Worm (Caenorhabditis elegans) whole organism, L4 larva: ENCODE results near the gene W10G11.19.

Experiments used
- F10B5.3 ChIP-seq: sonication (generic microtip); optimal IDR thresholded peaks from 2 replicates; lab custom pipeline; 2016; ENCODE audit warnings: mild to moderate bottlenecking, missing genetic modification characterization, missing compliant biosample characterization
- F26F4.8 ChIP-seq: fragments of 200-800 bp; sonication (Bioruptor generic); conservative IDR thresholded peaks from 2 replicates; pipeline ENCODE4 v1.3.6; 2022; ENCODE audit warnings: missing genetic modification characterization, missing compliant biosample characterization
- F44E2.7 ChIP-seq: fragments of 200-800 bp; sonication (Bioruptor generic); IDR thresholded peaks from 2 replicates; pipeline ENCODE4 v2.1.2; 2022; ENCODE audit warnings: missing genetic modification characterization, missing compliant biosample characterization
- T20F7.1 ChIP-seq: fragments of 200-800 bp; sonication (Bioruptor generic); optimal IDR thresholded peaks from 2 replicates; lab custom pipeline; 2018; ENCODE audit warnings: mild to moderate bottlenecking, missing genetic modification characterization, missing compliant biosample characterization
- Y105C5A.15 ChIP-seq: fragments of 200-800 bp; sonication (Bioruptor generic); IDR thresholded peaks from 2 replicates; pipeline ENCODE4 v1.3.6; 2022; ENCODE audit warnings: missing genetic modification characterization, missing compliant biosample characterization
- Y48G9A.11 ChIP-seq: fragments of 200-800 bp; sonication (Bioruptor generic); IDR thresholded peaks from 2 replicates; pipeline ENCODE4 v1.3.6; 2022; ENCODE audit warnings: missing genetic modification reagents, missing genetic modification characterization, missing compliant biosample characterization
- ama-1 ChIP-seq: fragments of 150-350 bp; optimal IDR thresholded peaks from 2 replicates; lab custom pipeline; 2014; ENCODE audit warnings: inconsistent platforms, mixed read lengths
- arid-1 ChIP-seq: fragments of 200-800 bp; sonication (Bioruptor generic); conservative IDR thresholded peaks from 2 replicates; pipeline ENCODE4 v1.3.6; 2022; ENCODE audit warnings: missing genetic modification reagents, missing genetic modification characterization, missing compliant biosample characterization
- attf-4 ChIP-seq: sonication (generic microtip); optimal IDR thresholded peaks from 3 replicates; lab custom pipeline; 2017; ENCODE audit warnings: missing biosample characterization, missing genetic modification characterization
- ceh-20 ChIP-seq: fragments of 200-800 bp; sonication (Bioruptor generic); IDR thresholded peaks from 2 replicates; pipeline ENCODE4 v1.3.6; 2022; ENCODE audit warnings: missing genetic modification reagents, missing genetic modification characterization, missing compliant biosample characterization
- ceh-32 ChIP-seq: sonication (generic microtip); optimal IDR thresholded peaks from 2 replicates; lab custom pipeline; 2016; ENCODE audit warnings: mild to moderate bottlenecking, missing genetic modification characterization, missing compliant biosample characterization; ENCODE audit not compliant: poor library complexity
- ceh-62 ChIP-seq: sonication (generic microtip); optimal IDR thresholded peaks from 2 replicates; lab custom pipeline; 2017; ENCODE audit warnings: missing biosample characterization, missing genetic modification characterization
- ceh-82 ChIP-seq: sonication (generic microtip); optimal IDR thresholded peaks from 2 replicates; lab custom pipeline; 2017; ENCODE audit warnings: missing biosample characterization, missing genetic modification characterization
- cey-2 ChIP-seq: sonication (generic microtip); optimal IDR thresholded peaks from 3 replicates; lab custom pipeline; 2017; ENCODE audit warnings: missing genetic modification characterization, mild to moderate bottlenecking, missing compliant biosample characterization, antibody characterized with exemption, borderline replicate concordance; ENCODE audit not compliant: insufficient read depth
- ctbp-1 ChIP-seq: fragments of 200-800 bp; sonication (Bioruptor generic); IDR thresholded peaks from 2 replicates; pipeline ENCODE4 v1.3.6; 2022; ENCODE audit warnings: missing genetic modification reagents, missing genetic modification characterization, missing compliant biosample characterization
- dmd-6 ChIP-seq: fragments of 200-800 bp; sonication (Bioruptor generic); IDR thresholded peaks from 2 replicates; pipeline ENCODE4 v1.3.6; 2022; ENCODE audit warnings: missing genetic modification reagents, missing genetic modification characterization, missing compliant biosample characterization
- dmd-9 ChIP-seq: fragments of 200-800 bp; sonication (Bioruptor generic); IDR thresholded peaks from 2 replicates; pipeline ENCODE4 v1.3.6; 2022; ENCODE audit warnings: missing genetic modification reagents, missing genetic modification characterization, missing compliant biosample characterization
- dpl-1 ChIP-seq: fragments of 150-350 bp; optimal IDR thresholded peaks from 2 replicates; lab custom pipeline; 2014; ENCODE audit warnings: missing biosample characterization, missing genetic modification reagents, missing genetic modification characterization
- dve-1 ChIP-seq: sonication (generic microtip); optimal IDR thresholded peaks from 2 replicates; lab custom pipeline; 2017; ENCODE audit warnings: antibody characterized with exemption, mild to moderate bottlenecking, missing genetic modification characterization, missing compliant biosample characterization; ENCODE audit not compliant: insufficient read depth
- fkh-10 ChIP-seq: fragments of 150-350 bp; optimal IDR thresholded peaks from 2 replicates; lab custom pipeline; 2014; ENCODE audit warnings: missing biosample characterization, missing genetic modification reagents, missing genetic modification characterization
- fos-1 ChIP-seq: fragments of 150-350 bp; optimal IDR thresholded peaks from 2 replicates; lab custom pipeline; 2014; ENCODE audit warnings: missing biosample characterization, missing genetic modification characterization
- gei-8 ChIP-seq: fragments of 200-800 bp; sonication (Bioruptor generic); optimal IDR thresholded peaks from 2 replicates; lab custom pipeline; 2018; ENCODE audit warnings: mild to moderate bottlenecking, missing genetic modification characterization, missing compliant biosample characterization
- hif-1 ChIP-seq, 2 experiments: sonication (generic microtip); optimal IDR thresholded peaks; 2 replicates each; lab custom pipeline; 2016 to 2017; ENCODE audit warnings: missing compliant biosample characterization in 2 of 2, missing genetic modification characterization in 2 of 2, missing genetic modification reagents in 2 of 2, missing genotype in 2 of 2, mild to moderate bottlenecking in 1 of 2
- hmg-1.1 ChIP-seq: fragments of 200-800 bp; sonication (Bioruptor generic); IDR thresholded peaks from 2 replicates; pipeline ENCODE4 v1.3.6; 2022; ENCODE audit warnings: missing genetic modification reagents, missing genetic modification characterization, missing compliant biosample characterization
- lim-7 ChIP-seq: fragments of 200-800 bp; sonication (Bioruptor generic); IDR thresholded peaks from 2 replicates; pipeline ENCODE4 v1.3.6; 2022; ENCODE audit warnings: missing genetic modification characterization, missing compliant biosample characterization
- lin-13 ChIP-seq: fragments of 150-350 bp; optimal IDR thresholded peaks from 2 replicates; lab custom pipeline; 2014; ENCODE audit warnings: missing biosample characterization, missing genetic modification reagents, missing genetic modification characterization
- lin-29 ChIP-seq: fragments of 200-800 bp; sonication (Bioruptor generic); IDR thresholded peaks from 2 replicates; pipeline ENCODE4 v1.3.6; 2022; ENCODE audit warnings: missing genetic modification reagents, missing genetic modification characterization, missing compliant biosample characterization
- lin-38 ChIP-seq: fragments of 200-800 bp; sonication (Bioruptor generic); IDR thresholded peaks from 2 replicates; pipeline ENCODE4 v1.3.6; 2022; ENCODE audit warnings: missing genetic modification reagents, missing genetic modification characterization, missing compliant biosample characterization
- lin-39 ChIP-seq: fragments of 150-350 bp; optimal IDR thresholded peaks from 2 replicates; lab custom pipeline; 2014; ENCODE audit warnings: missing biosample characterization, missing genetic modification reagents, missing genetic modification characterization
- lir-3 ChIP-seq: sonication (generic microtip); optimal IDR thresholded peaks from 2 replicates; lab custom pipeline; 2016; ENCODE audit warnings: mild to moderate bottlenecking, missing genetic modification characterization, missing compliant biosample characterization
- madf-5 ChIP-seq, 2 experiments: fragments of 200-800 bp; sonication (Bioruptor generic); IDR thresholded peaks; 2 replicates each; pipeline ENCODE4 v1.3.6; 2022; ENCODE audit warnings: missing compliant biosample characterization in 2 of 2, missing genetic modification characterization in 2 of 2
- mdt-29 ChIP-seq: fragments of 200-800 bp; sonication (Bioruptor generic); IDR thresholded peaks from 2 replicates; pipeline ENCODE4 v1.3.6; 2022; ENCODE audit warnings: missing genetic modification reagents, missing genetic modification characterization, missing compliant biosample characterization
- mep-1 ChIP-seq: fragments of 150-350 bp; sonication (generic microtip); optimal IDR thresholded peaks from 3 replicates; lab custom pipeline; 2014; ENCODE audit warnings: missing biosample characterization, missing genetic modification characterization
- mxl-3 ChIP-seq: fragments of 200-800 bp; sonication (Bioruptor generic); optimal IDR thresholded peaks from 2 replicates; lab custom pipeline; 2018; ENCODE audit warnings: mild to moderate bottlenecking, missing genetic modification characterization, missing compliant biosample characterization
- nhr-42 ChIP-seq: fragments of 200-800 bp; sonication (Bioruptor generic); IDR thresholded peaks from 2 replicates; pipeline ENCODE4 v1.3.6; 2022; ENCODE audit warnings: missing genetic modification characterization, missing compliant biosample characterization
- nhr-6 ChIP-seq: fragments of 150-350 bp; optimal IDR thresholded peaks from 2 replicates; lab custom pipeline; 2014; ENCODE audit warnings: missing biosample characterization, missing genetic modification characterization
- nhr-76 ChIP-seq: fragments of 150-350 bp; optimal IDR thresholded peaks from 2 replicates; lab custom pipeline; 2014; ENCODE audit warnings: missing biosample characterization, missing genetic modification characterization
- nhr-77 ChIP-seq: fragments of 150-350 bp; optimal IDR thresholded peaks from 2 replicates; lab custom pipeline; 2014; ENCODE audit warnings: missing biosample characterization, missing genetic modification characterization
- pha-4 ChIP-seq, 2 experiments: fragments of 150-350 bp in 1 of 2; fragments of 200-800 bp in 1 of 2; sonication (Bioruptor generic) in 1 of 2; IDR thresholded peaks in 1 of 2; optimal IDR thresholded peaks in 1 of 2; 2 replicates each; pipeline versions ENCODE4 v1.3.6 to Lab custom; 2014 to 2022; ENCODE audit warnings: missing genetic modification characterization in 2 of 2, missing genetic modification reagents in 2 of 2, missing biosample characterization in 1 of 2, missing compliant biosample characterization in 1 of 2
- php-3 ChIP-seq: fragments of 200-800 bp; sonication (Bioruptor generic); IDR thresholded peaks from 2 replicates; pipeline ENCODE4 v1.3.6; 2022; ENCODE audit warnings: missing genetic modification reagents, missing genetic modification characterization, missing compliant biosample characterization
- rbr-2 ChIP-seq: sonication (generic microtip); optimal IDR thresholded peaks from 2 replicates; lab custom pipeline; 2016; ENCODE audit warnings: missing genotype, missing genetic modification characterization, missing compliant biosample characterization
- saeg-2 ChIP-seq: fragments of 200-800 bp; sonication (Bioruptor generic); IDR thresholded peaks from 2 replicates; pipeline ENCODE4 v1.3.6; 2022; ENCODE audit warnings: missing genetic modification reagents, missing genetic modification characterization, missing compliant biosample characterization
- sdz-12 ChIP-seq: fragments of 200-800 bp; sonication (Bioruptor generic); optimal IDR thresholded peaks from 2 replicates; lab custom pipeline; 2018; ENCODE audit warnings: mild to moderate bottlenecking, missing genetic modification characterization, missing compliant biosample characterization
- set-16 ChIP-seq: fragments of 200-800 bp; sonication (Bioruptor generic); IDR thresholded peaks from 2 replicates; pipeline ENCODE4 v1.3.6; 2022; ENCODE audit warnings: missing genetic modification reagents, missing genetic modification characterization, missing compliant biosample characterization
- tag-97 ChIP-seq: fragments of 200-800 bp; sonication (Bioruptor generic); IDR thresholded peaks from 2 replicates; pipeline ENCODE4 v1.3.6; 2022; ENCODE audit warnings: missing genetic modification characterization, missing compliant biosample characterization
- zfp-2 ChIP-seq: sonication (generic microtip); optimal IDR thresholded peaks from 2 replicates; lab custom pipeline; 2016; ENCODE audit warnings: mild to moderate bottlenecking, missing genetic modification characterization, missing compliant biosample characterization
- zip-11 ChIP-seq: fragments of 200-800 bp; sonication (Bioruptor generic); IDR thresholded peaks from 2 replicates; pipeline ENCODE4 v1.3.6; 2022; ENCODE audit warnings: missing genetic modification characterization, missing compliant biosample characterization
- ztf-7 ChIP-seq: fragments of 150-350 bp; optimal IDR thresholded peaks from 2 replicates; lab custom pipeline; 2014; ENCODE audit warnings: missing biosample characterization, missing genetic modification characterization

The W10G11.19 gene

DNA sequence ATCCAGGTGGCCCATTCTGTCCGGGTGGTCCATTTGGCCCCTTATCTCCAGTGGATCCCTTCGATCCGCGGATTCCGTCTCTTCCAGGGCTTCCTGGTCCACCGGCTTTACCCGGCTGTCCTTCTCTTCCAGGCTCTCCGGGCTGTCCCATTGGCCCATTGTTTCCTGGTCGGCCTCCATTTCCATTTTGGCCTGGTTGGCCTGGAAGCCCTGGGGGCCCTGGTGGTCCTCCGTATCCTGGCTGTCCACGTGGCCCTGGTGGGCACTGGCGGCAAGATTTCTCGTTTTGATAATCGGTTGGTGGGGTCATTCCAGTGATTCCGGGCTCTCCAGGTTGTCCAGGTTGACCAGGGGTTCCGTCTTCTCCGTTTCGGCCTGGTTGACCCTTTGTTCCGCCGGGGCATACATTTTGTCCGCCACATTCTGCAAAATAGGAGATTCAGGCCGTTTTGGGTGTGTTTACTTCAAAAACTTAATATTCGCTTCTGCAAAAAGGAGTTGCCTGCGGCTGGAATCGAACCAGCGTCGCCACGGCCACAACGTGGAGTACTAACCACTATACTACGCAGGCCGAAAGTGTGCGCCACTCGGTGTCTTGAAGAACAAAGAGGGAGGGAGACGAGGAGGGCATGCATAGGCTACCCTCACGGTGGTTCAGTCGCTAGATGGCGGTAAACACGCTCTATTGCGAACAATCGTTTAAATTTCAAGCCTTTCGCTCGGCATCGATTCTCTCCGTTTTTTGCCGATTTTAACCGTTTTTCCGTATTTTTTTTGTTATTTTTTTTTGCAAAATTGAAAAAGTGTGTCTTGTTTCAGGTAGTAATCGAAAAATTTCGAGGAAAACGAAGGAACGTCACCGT, 29.2 kb upstream of the W10G11.19 start, which contains the start of gene W09G10.9 (continued):
- no peak; the same call in 1 of the 2 replicates for TF ChIP-seq lin-29 (GFP tag; lab: Robert Waterston, UW)
- TF ChIP-seq fkh-10 (GFP tag; lab: Kevin White, UChicago): no peak
- no peak for TF ChIP-seq gei-8 (GFP tag; lab: Kevin White, UChicago)
- peak; percentile 82 for TF ChIP-seq dmd-6
- no peak for TF ChIP-seq F10B5.3 (tag; lab: Kevin White, UChicago)
- TF ChIP-seq lin-39 (tag; lab: Kevin White, UChicago): no peak
- TF ChIP-seq F44E2.7 (GFP tag; lab: Robert Waterston, UW): 0 out of 2 replicates have a peak, but pooled peaks have one; percentile 37
- TF ChIP-seq nhr-76 (tag; lab: Kevin White, UChicago): no peak
- peak; percentile 88 for TF ChIP-seq dmd-9 (GFP tag; lab: Robert Waterston, UW)
- peak in 1 of 2 experiments; percentile 25 for TF ChIP-seq hif-1 (tag; optimal IDR thresholded peaks at IDR 0.05; lab: Kevin White, UChicago)
- TF ChIP-seq sdz-12: peak; percentile 14
- TF ChIP-seq rbr-2 (tag; lab: Kevin White, UChicago): peak; percentile 71
- TF ChIP-seq ctbp-1 (GFP tag; lab: Robert Waterston, UW): peak; percentile 75
- peak; percentile 95 for TF ChIP-seq lin-38 (GFP tag; lab: Robert Waterston, UW)
- TF ChIP-seq hmg-1.1 (GFP tag; lab: Robert Waterston, UW): peak; percentile 96
- no peak for TF ChIP-seq Y105C5A.15 (GFP tag; lab: Robert Waterston, UW)
- TF ChIP-seq pha-4 (GFP tag; IDR thresholded peaks at IDR 0.05; lab: Robert Waterston, UW): peak; percentile 90
- TF ChIP-seq pha-4 (tag; optimal IDR thresholded peaks at IDR 0.05; lab: Kevin White, UChicago): no peak
- peak; percentile 61 for TF ChIP-seq nhr-77 (tag; lab: Kevin White, UChicago)
- no peak for TF ChIP-seq cey-2 (tag; lab: Kevin White, UChicago)
- 0 out of 2 replicates have a peak, but pooled peaks have one; percentile 42 for TF ChIP-seq php-3 (GFP tag; lab: Robert Waterston, UW)
- TF ChIP-seq Y48G9A.11 (GFP tag; lab: Robert Waterston, UW): peak; percentile 84
- TF ChIP-seq mxl-3 (GFP tag; lab: Kevin White, UChicago): peak; percentile 15
- TF ChIP-seq arid-1 (GFP tag; lab: Robert Waterston, UW): peak; percentile 91
- TF ChIP-seq fos-1 (tag; lab: Kevin White, UChicago): no peak
- 0 out of 2 replicates have a peak, but pooled peaks have one; percentile 77 for TF ChIP-seq tag-97
- TF ChIP-seq nhr-42 (GFP tag; lab: Robert Waterston, UW): peak; percentile 79
- 0 out of 2 replicates have a peak, but pooled peaks have one; percentile 53 for TF ChIP-seq saeg-2 (GFP tag; lab: Robert Waterston, UW)
- TF ChIP-seq lin-13 (GFP tag; lab: Kevin White, UChicago): peak; percentile 80
- no peak for TF ChIP-seq lir-3
- no peak for TF ChIP-seq nhr-6
- TF ChIP-seq zip-11 (GFP tag; lab: Robert Waterston, UW): 0 out of 2 replicates have a peak, but pooled peaks have one; percentile 51
- no peak for TF ChIP-seq attf-4 (tag; lab: Kevin White, UChicago)
- TF ChIP-seq ceh-82 (tag; lab: Kevin White, UChicago): no peak
- peak; percentile 86 for TF ChIP-seq lim-7 (GFP tag; lab: Robert Waterston, UW)
- 0 out of 2 replicates have a peak, but pooled peaks have one; percentile 74 for TF ChIP-seq ceh-20 (GFP tag; lab: Robert Waterston, UW)
- peak; percentile 25 for TF ChIP-seq dve-1 (tag; lab: Kevin White, UChicago)
- peak; percentile 92 for TF ChIP-seq set-16 (GFP tag; lab: Robert Waterston, UW)
- TF ChIP-seq mdt-29 (GFP tag; lab: Robert Waterston, UW): peak; percentile 69
- TF ChIP-seq F26F4.8: 0 out of 2 replicates have a peak, but pooled peaks have one; percentile 23
- TF ChIP-seq dpl-1 (GFP tag; lab: Kevin White, UChicago): peak; percentile 28
- no peak for TF ChIP-seq ztf-7 (tag; lab: Kevin White, UChicago)
- peak; percentile 71 for TF ChIP-seq mep-1 (tag; lab: Kevin White, UChicago)
- TF ChIP-seq ceh-32 (tag; lab: Kevin White, UChicago): no peak
- TF ChIP-seq ama-1 (lab: Kevin White, UChicago): no peak
- no peak for TF ChIP-seq ceh-62
- TF ChIP-seq madf-5 (GFP tag; IDR thresholded peaks at IDR 0.05; lab: Robert Waterston, UW): no peak
- TF ChIP-seq zfp-2 (tag; lab: Kevin White, UChicago): peak; percentile 14
- TF ChIP-seq T20F7.1: no peak
